Worm (Caenorhabditis elegans): Measurements from ENCODE around the gene xtr-2.

DNA sequence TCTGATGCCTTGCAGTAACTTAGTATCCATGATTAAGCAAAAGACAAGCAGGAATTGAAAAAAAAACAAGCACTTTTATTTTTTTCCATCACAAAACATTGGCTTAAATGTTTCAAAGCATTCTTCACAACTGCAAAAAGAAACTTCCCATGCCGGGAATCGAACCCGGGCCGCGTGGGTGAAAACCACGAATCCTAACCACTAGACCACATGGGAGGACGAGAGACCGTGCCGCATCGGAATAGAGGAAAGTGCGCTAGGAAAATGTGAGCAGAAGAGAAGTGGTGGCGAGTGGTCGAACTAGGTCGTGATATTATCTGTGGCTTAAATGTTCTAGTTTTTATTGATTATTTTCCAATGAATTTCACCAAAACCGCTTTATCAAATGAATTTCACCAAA, 52.1 kb downstream of the xtr-2 start:
- TF ChIP-seq F13C5.2 (tag; optimal IDR thresholded peaks at IDR 0.05) (peak; percentile 84), ama-1 (optimal IDR thresholded peaks at IDR 0.05) (no peak), ceh-13 (GFP tag; optimal IDR thresholded peaks at IDR 0.05) (peak; percentile 55)

All from whole organism, early embryonic.